Fruit fly (Drosophila melanogaster): ENCODE measurements around the gene unc-119.

unc-119 gene

DNA sequence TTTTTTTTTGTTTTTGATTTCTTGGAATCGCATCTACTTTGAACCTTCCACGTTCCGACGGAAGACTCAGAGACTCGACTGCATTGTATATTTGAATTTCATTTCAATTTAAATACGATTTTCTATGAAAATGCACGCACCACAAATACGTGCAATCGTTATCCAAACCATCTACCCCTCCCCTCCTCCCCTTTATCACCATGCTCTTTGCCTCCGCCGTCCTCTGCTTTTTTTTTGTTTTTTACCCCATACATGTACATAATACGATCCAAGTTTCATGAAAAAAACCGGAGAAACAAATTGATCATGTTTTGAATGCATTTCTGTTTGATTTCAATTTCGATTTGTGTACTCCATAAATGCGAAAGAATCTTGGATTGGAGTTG is 28.6 kb upstream of the unc-119 start:
- no peak for TF ChIP-seq rgr (GFP tag; optimal IDR thresholded peaks at IDR 0.05)

DNA sequence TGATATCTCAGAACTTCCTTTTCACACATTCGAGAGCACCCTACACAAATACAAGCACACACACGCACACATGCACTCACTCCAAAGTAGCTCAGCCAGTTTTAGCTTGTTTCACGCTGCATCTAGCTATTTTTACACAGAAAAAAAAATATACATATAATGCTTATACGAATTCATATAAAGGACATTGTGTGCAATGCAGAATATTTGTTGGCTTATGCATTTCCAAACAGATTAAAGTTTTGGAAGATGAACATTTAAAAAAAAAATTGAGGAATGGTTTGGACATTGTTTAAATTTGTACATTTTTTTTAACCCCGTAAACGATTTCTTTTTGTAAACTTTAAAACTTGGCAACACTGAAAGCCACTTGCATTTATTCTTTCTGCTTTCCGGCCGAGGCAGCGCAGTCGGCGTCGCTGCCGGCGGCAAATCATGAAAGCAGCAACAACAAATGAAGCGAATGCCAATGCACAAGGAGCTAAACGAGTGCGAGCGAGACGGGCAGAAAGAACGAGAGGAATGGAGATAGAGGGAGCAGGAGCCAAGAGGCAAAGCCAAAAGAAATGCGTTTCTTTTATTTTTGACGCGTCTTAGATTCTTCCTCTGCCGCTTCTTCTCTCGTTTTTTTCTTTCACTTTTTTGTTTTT is 28.1 kb upstream of the unc-119 start:
- peak; percentile 80 for TF ChIP-seq ey (GFP tag; optimal IDR thresholded peaks at IDR 0.05)
- peak; percentile 67 for TF ChIP-seq woc (GFP tag; optimal IDR thresholded peaks at IDR 0.05)
- TF ChIP-seq br (GFP tag; optimal IDR thresholded peaks at IDR 0.05), result peak; percentile 82
- peak; percentile 75 for TF ChIP-seq dmrt93B (GFP tag; optimal IDR thresholded peaks at IDR 0.05)
- TF ChIP-seq foxo (GFP tag; optimal IDR thresholded peaks at IDR 0.05), result peak in 1 of 2 experiments; percentile 89
- TF ChIP-seq Myc (optimal IDR thresholded peaks at IDR 0.05), result peak; percentile 56
- no peak for TF ChIP-seq Mio (GFP tag; optimal IDR thresholded peaks at IDR 0.05)
- no peak for TF ChIP-seq Dfd (GFP tag; optimal IDR thresholded peaks at IDR 0.05)
- TF ChIP-seq sv (GFP tag; optimal IDR thresholded peaks at IDR 0.05), result peak; percentile 54
- TF ChIP-seq CrebA (GFP tag; optimal IDR thresholded peaks at IDR 0.05; ENCODE audit: borderline replicate concordance), result no peak
- TF ChIP-seq Sp1 (GFP tag; optimal IDR thresholded peaks at IDR 0.05), result peak; percentile 86
- peak; percentile 74 for TF ChIP-seq Hnf4 (GFP tag; optimal IDR thresholded peaks at IDR 0.05)
- TF ChIP-seq pan (optimal IDR thresholded peaks at IDR 0.05), result no peak
- TF ChIP-seq Jra (GFP tag; optimal IDR thresholded peaks at IDR 0.05), result peak; percentile 27
- peak; percentile 86 for TF ChIP-seq h (GFP tag; optimal IDR thresholded peaks at IDR 0.05)
- TF ChIP-seq N (GFP tag; optimal IDR thresholded peaks at IDR 0.05), result no peak
- no peak for TF ChIP-seq Abd-B (GFP tag; optimal IDR thresholded peaks at IDR 0.05)
- TF ChIP-seq CG32264 (GFP tag; optimal IDR thresholded peaks at IDR 0.05), result peak; percentile 35
- peak; percentile 64 for TF ChIP-seq CG9705 (GFP tag; optimal IDR thresholded peaks at IDR 0.05)
- peak; percentile 20 for TF ChIP-seq dsf (GFP tag; optimal IDR thresholded peaks at IDR 0.05; ENCODE audit: borderline replicate concordance)
- TF ChIP-seq GATAd (GFP tag; optimal IDR thresholded peaks at IDR 0.05), result no peak
- TF ChIP-seq fru (GFP tag; optimal IDR thresholded peaks at IDR 0.05), result peak; percentile 86
- no peak for TF ChIP-seq Hr83 (GFP tag; optimal IDR thresholded peaks at IDR 0.05; ENCODE audit: poor library complexity, severe bottlenecking)
- TF ChIP-seq usp (GFP tag; optimal IDR thresholded peaks at IDR 0.05), result no peak
- TF ChIP-seq Dif (GFP tag; optimal IDR thresholded peaks at IDR 0.05; ENCODE audit: partially characterized antibody), result no peak
- TF ChIP-seq HLH106 (tag; optimal IDR thresholded peaks at IDR 0.05), result peak; percentile 83
- peak; percentile 83 for TF ChIP-seq OdsH (GFP tag; optimal IDR thresholded peaks at IDR 0.05)
- no peak for TF ChIP-seq Rel (GFP tag; optimal IDR thresholded peaks at IDR 0.05)
- TF ChIP-seq Rel (tag; optimal IDR thresholded peaks at IDR 0.05), result no peak
- TF ChIP-seq lola (GFP tag; optimal IDR thresholded peaks at IDR 0.05), result no peak
- TF ChIP-seq Vsx2 (GFP tag; optimal IDR thresholded peaks at IDR 0.05; ENCODE audit: partially characterized antibody), result no peak
- TF ChIP-seq rgr (GFP tag; optimal IDR thresholded peaks at IDR 0.05), result peak; percentile 80
- no peak for TF ChIP-seq brk (GFP tag; optimal IDR thresholded peaks at IDR 0.05)
- TF ChIP-seq sage (GFP tag; optimal IDR thresholded peaks at IDR 0.05), result peak; percentile 44
- TF ChIP-seq psq (GFP tag; optimal IDR thresholded peaks at IDR 0.05), result peak; percentile 63
- TF ChIP-seq Hr78 (GFP tag; optimal IDR thresholded peaks at IDR 0.05), result no peak
- TF ChIP-seq jim (GFP tag; optimal IDR thresholded peaks at IDR 0.05), result no peak
- no peak for TF ChIP-seq dl (GFP tag; optimal IDR thresholded peaks at IDR 0.05; ENCODE audit: insufficient read depth in 1 of 2, partially characterized antibody in 2 of 2)
- TF ChIP-seq tai (GFP tag; optimal IDR thresholded peaks at IDR 0.05), result peak; percentile 72

DNA sequence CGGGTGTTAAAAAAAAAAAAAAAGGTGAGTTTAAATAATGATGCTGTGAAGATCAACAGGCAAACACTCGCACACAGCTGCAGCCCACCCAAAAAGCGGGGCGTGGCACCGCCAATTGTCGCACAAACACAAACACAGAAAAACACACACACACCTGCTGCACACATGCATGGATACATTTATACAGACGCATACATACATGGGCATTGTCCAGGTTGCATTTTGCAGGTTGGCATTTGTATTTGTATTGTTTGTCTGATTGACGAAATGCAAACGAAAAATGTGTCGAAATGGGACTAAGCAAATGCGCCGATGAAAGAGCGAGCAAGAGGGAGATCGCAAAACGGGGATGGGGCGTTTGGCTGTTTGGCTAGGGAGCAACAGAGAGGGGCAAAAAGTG is 27.4 kb upstream of the unc-119 start:
- TF ChIP-seq sv (GFP tag; optimal IDR thresholded peaks at IDR 0.05), result no peak
- peak; percentile 87 for TF ChIP-seq psq (GFP tag; optimal IDR thresholded peaks at IDR 0.05)
- no peak for TF ChIP-seq Abd-B (GFP tag; optimal IDR thresholded peaks at IDR 0.05)
- no peak for TF ChIP-seq sage (GFP tag; optimal IDR thresholded peaks at IDR 0.05)
- no peak for TF ChIP-seq tai (GFP tag; optimal IDR thresholded peaks at IDR 0.05)
- no peak for TF ChIP-seq Dif (GFP tag; optimal IDR thresholded peaks at IDR 0.05; ENCODE audit: partially characterized antibody)
- no peak for TF ChIP-seq Myc (optimal IDR thresholded peaks at IDR 0.05)
- no peak for TF ChIP-seq CrebA (GFP tag; optimal IDR thresholded peaks at IDR 0.05; ENCODE audit: borderline replicate concordance)

All from whole organism, wandering third instar larva.